Worm (Caenorhabditis elegans) whole organism, young adult: ENCODE data around the gene R11G11.16.
A peak's percentile ranks its signal among the peaks of the same experiment; 100 is the strongest.

Experiments used
- B0035.1 ChIP-seq: sonication (generic microtip); optimal IDR thresholded peaks from 2 replicates; lab custom pipeline; 2016; ENCODE audit warnings: missing genetic modification characterization, mild to moderate bottlenecking, missing compliant biosample characterization, missing genotype, missing genetic modification reagents
- C06A6.2 ChIP-seq: fragments of 200-800 bp; sonication (Bioruptor generic); conservative IDR thresholded peaks from 2 replicates; pipeline ENCODE4 v1.3.6; 2022; ENCODE audit warnings: missing genetic modification characterization, missing compliant biosample characterization
- F23B12.7 ChIP-seq: sonication (generic microtip); optimal IDR thresholded peaks from 2 replicates; lab custom pipeline; 2017; ENCODE audit warnings: missing genetic modification characterization, mild to moderate bottlenecking, missing compliant biosample characterization, antibody characterized with exemption, moderate library complexity; ENCODE audit not compliant: insufficient read depth
- F37B4.10 ChIP-seq: fragments of 200-800 bp; sonication (Bioruptor generic); IDR thresholded peaks from 2 replicates; pipeline ENCODE4 v1.3.6; 2022; ENCODE audit warnings: missing genetic modification characterization, missing compliant biosample characterization
- F52B5.7 ChIP-seq: sonication (generic microtip); optimal IDR thresholded peaks from 2 replicates; lab custom pipeline; 2016; ENCODE audit warnings: mild to moderate bottlenecking, missing genetic modification characterization, missing compliant biosample characterization
- F57A8.1 ChIP-seq: fragments of 200-800 bp; sonication (Bioruptor generic); optimal IDR thresholded peaks from 2 replicates; lab custom pipeline; 2018; ENCODE audit warnings: mild to moderate bottlenecking, missing genetic modification characterization, moderate library complexity, missing compliant biosample characterization
- T26A5.8 ChIP-seq: sonication (generic microtip); optimal IDR thresholded peaks from 2 replicates; lab custom pipeline; 2016; ENCODE audit warnings: missing genetic modification characterization, missing compliant biosample characterization
- Y56A3A.18 ChIP-seq: fragments of 200-800 bp; sonication (Bioruptor generic); IDR thresholded peaks from 2 replicates; pipeline ENCODE4 v1.3.6; 2022; ENCODE audit warnings: missing genetic modification reagents, missing genetic modification characterization, missing compliant biosample characterization
- ZK185.1 ChIP-seq: sonication (generic microtip); optimal IDR thresholded peaks from 2 replicates; lab custom pipeline; 2016; ENCODE audit warnings: mild to moderate bottlenecking, missing genetic modification characterization, missing compliant biosample characterization; ENCODE audit not compliant: poor library complexity, severe bottlenecking
- akir-1 ChIP-seq: fragments of 200-800 bp; sonication (Bioruptor generic); optimal IDR thresholded peaks from 2 replicates; lab custom pipeline; 2018; ENCODE audit warnings: mild to moderate bottlenecking, missing genetic modification characterization, moderate library complexity, missing compliant biosample characterization
- ama-1 ChIP-seq, 3 experiments: fragments of 150-350 bp in 1 of 3; sonication (generic microtip) in 2 of 3; optimal IDR thresholded peaks; 2 replicates each; lab custom pipeline; 2014 to 2018; ENCODE audit warnings: missing biosample characterization in 2 of 3, missing genetic modification characterization in 2 of 3, missing genetic modification reagents in 2 of 3
- aptf-3 ChIP-seq: fragments of 200-800 bp; sonication (Bioruptor generic); IDR thresholded peaks from 2 replicates; pipeline ENCODE4 v1.3.6; 2022; ENCODE audit warnings: missing genetic modification characterization, missing compliant biosample characterization
- atf-7 ChIP-seq: sonication (generic microtip); optimal IDR thresholded peaks from 2 replicates; lab custom pipeline; 2017; ENCODE audit warnings: mild to moderate bottlenecking, missing genetic modification characterization, missing compliant biosample characterization
- athp-1 ChIP-seq: sonication (generic microtip); optimal IDR thresholded peaks from 2 replicates; lab custom pipeline; 2017; ENCODE audit warnings: mild to moderate bottlenecking, missing genetic modification characterization, missing compliant biosample characterization
- attf-5 ChIP-seq: fragments of 200-800 bp; sonication (Bioruptor generic); optimal IDR thresholded peaks from 2 replicates; lab custom pipeline; 2018; ENCODE audit warnings: mild to moderate bottlenecking, missing genetic modification characterization, missing compliant biosample characterization
- bed-1 ChIP-seq: fragments of 200-800 bp; sonication (Bioruptor generic); IDR thresholded peaks from 2 replicates; pipeline ENCODE4 v1.3.6; 2022; ENCODE audit warnings: missing genetic modification reagents, missing genetic modification characterization, missing compliant biosample characterization
- bed-2 ChIP-seq: fragments of 200-800 bp; sonication (Bioruptor generic); IDR thresholded peaks from 2 replicates; pipeline ENCODE4 v1.3.6; 2022; ENCODE audit warnings: missing genetic modification reagents, missing genetic modification characterization, missing compliant biosample characterization
- ccch-3 ChIP-seq: fragments of 200-800 bp; sonication (Bioruptor generic); optimal IDR thresholded peaks from 2 replicates; lab custom pipeline; 2018; ENCODE audit warnings: mild to moderate bottlenecking, missing genetic modification characterization, missing compliant biosample characterization
- cebp-1 ChIP-seq, 2 experiments: fragments of 200-800 bp in 1 of 2; sonication (Bioruptor generic) in 1 of 2; sonication (generic microtip) in 1 of 2; IDR thresholded peaks in 1 of 2; optimal IDR thresholded peaks in 1 of 2; 2 replicates each; pipeline versions ENCODE4 v1.3.6 to Lab custom; 2017 to 2022; ENCODE audit warnings: missing compliant biosample characterization in 2 of 2, missing genetic modification characterization in 2 of 2, mild to moderate bottlenecking in 1 of 2, missing genetic modification reagents in 1 of 2, moderate library complexity in 1 of 2
- ceh-27 ChIP-seq: fragments of 200-800 bp; sonication (Bioruptor generic); optimal IDR thresholded peaks from 2 replicates; lab custom pipeline; 2018; ENCODE audit warnings: mild to moderate bottlenecking, missing genetic modification characterization, moderate library complexity, missing compliant biosample characterization
- ceh-40 ChIP-seq: fragments of 200-800 bp; sonication (Bioruptor generic); IDR thresholded peaks from 2 replicates; pipeline ENCODE4 v1.3.6; 2022; ENCODE audit warnings: missing genetic modification characterization, missing compliant biosample characterization
- ceh-58 ChIP-seq: fragments of 200-800 bp; sonication (Bioruptor generic); IDR thresholded peaks from 2 replicates; pipeline ENCODE4 v1.3.6; 2022; ENCODE audit warnings: missing genetic modification characterization, missing compliant biosample characterization
- dox-1 ChIP-seq: fragments of 200-800 bp; sonication (Bioruptor generic); IDR thresholded peaks from 2 replicates; pipeline ENCODE4 v1.3.6; 2022; ENCODE audit warnings: missing genetic modification reagents, missing genetic modification characterization, missing compliant biosample characterization
- dpff-1 ChIP-seq: sonication (generic microtip); optimal IDR thresholded peaks from 2 replicates; lab custom pipeline; 2017; ENCODE audit warnings: mild to moderate bottlenecking, missing genetic modification characterization, missing compliant biosample characterization
- efl-1 ChIP-seq: fragments of 150-350 bp; optimal IDR thresholded peaks from 2 replicates; lab custom pipeline; 2014; ENCODE audit warnings: missing biosample characterization, missing genetic modification reagents, missing genetic modification characterization
- him-1 ChIP-seq: sonication (generic microtip); optimal IDR thresholded peaks from 2 replicates; lab custom pipeline; 2016; ENCODE audit warnings: missing genotype, missing genetic modification reagents, missing genetic modification characterization, missing compliant biosample characterization
- hmg-1.2 ChIP-seq: fragments of 200-800 bp; sonication (Bioruptor generic); IDR thresholded peaks from 2 replicates; pipeline ENCODE4 v1.3.6; 2022; ENCODE audit warnings: missing genetic modification reagents, missing genetic modification characterization, missing compliant biosample characterization
- lag-1 ChIP-seq: fragments of 200-800 bp; sonication (Bioruptor generic); IDR thresholded peaks from 2 replicates; pipeline ENCODE4 v1.3.6; 2022; ENCODE audit warnings: missing genetic modification reagents, missing genetic modification characterization, missing compliant biosample characterization
- lin-40 ChIP-seq: sonication (generic microtip); optimal IDR thresholded peaks from 2 replicates; lab custom pipeline; 2016; ENCODE audit warnings: missing genetic modification characterization, mild to moderate bottlenecking, missing compliant biosample characterization, missing genotype, missing genetic modification reagents
- lir-1 ChIP-seq: fragments of 200-800 bp; sonication (Bioruptor generic); conservative IDR thresholded peaks from 2 replicates; pipeline ENCODE4 v1.3.6; 2022; ENCODE audit warnings: missing genetic modification reagents, missing genetic modification characterization, missing compliant biosample characterization
- lsy-27 ChIP-seq: sonication (generic microtip); optimal IDR thresholded peaks from 2 replicates; lab custom pipeline; 2017; ENCODE audit warnings: missing genetic modification characterization, mild to moderate bottlenecking, missing compliant biosample characterization, antibody characterized with exemption, missing genotype, borderline replicate concordance; ENCODE audit not compliant: insufficient read depth
- madf-6 ChIP-seq: fragments of 200-800 bp; sonication (Bioruptor generic); IDR thresholded peaks from 2 replicates; pipeline ENCODE4 v1.3.6; 2022; ENCODE audit warnings: missing genetic modification reagents, missing genetic modification characterization, missing compliant biosample characterization
- madf-8 ChIP-seq: fragments of 200-800 bp; sonication (Bioruptor generic); conservative IDR thresholded peaks from 2 replicates; pipeline ENCODE4 v1.3.6; 2022; ENCODE audit warnings: missing genetic modification reagents, missing genetic modification characterization, missing compliant biosample characterization
- nfya-1 ChIP-seq: sonication (generic microtip); optimal IDR thresholded peaks from 2 replicates; lab custom pipeline; 2017; ENCODE audit warnings: antibody characterized with exemption, missing compliant biosample characterization, missing genetic modification characterization, borderline replicate concordance; ENCODE audit not compliant: insufficient read depth
- nfya-2 ChIP-seq: fragments of 200-800 bp; sonication (Bioruptor generic); IDR thresholded peaks from 2 replicates; pipeline ENCODE4 v1.3.6; 2022; ENCODE audit warnings: missing genetic modification reagents, missing genetic modification characterization, missing compliant biosample characterization
- nfyb-1 ChIP-seq: fragments of 200-800 bp; sonication (Bioruptor generic); IDR thresholded peaks from 2 replicates; pipeline ENCODE4 v1.3.6; 2022; ENCODE audit warnings: missing genetic modification reagents, missing genetic modification characterization, missing compliant biosample characterization
- nhr-179 ChIP-seq: sonication (generic microtip); optimal IDR thresholded peaks from 2 replicates; lab custom pipeline; 2016; ENCODE audit warnings: mild to moderate bottlenecking, missing genetic modification characterization, missing compliant biosample characterization
- nhr-27 ChIP-seq: fragments of 200-800 bp; sonication (Bioruptor generic); optimal IDR thresholded peaks from 2 replicates; lab custom pipeline; 2018; ENCODE audit warnings: mild to moderate bottlenecking, missing genetic modification characterization, moderate library complexity, missing compliant biosample characterization
- nhr-80 ChIP-seq: sonication (generic microtip); optimal IDR thresholded peaks from 2 replicates; lab custom pipeline; 2016; ENCODE audit warnings: missing genetic modification characterization, missing compliant biosample characterization
- pbrm-1 ChIP-seq: fragments of 200-800 bp; sonication (Bioruptor generic); IDR thresholded peaks from 2 replicates; pipeline ENCODE4 v1.3.6; 2022; ENCODE audit warnings: missing genetic modification reagents, missing genetic modification characterization, missing compliant biosample characterization
- pha-4 ChIP-seq: fragments of 150-350 bp; sonication (generic microtip); optimal IDR thresholded peaks from 2 replicates; lab custom pipeline; 2014; ENCODE audit warnings: missing biosample characterization, missing genetic modification reagents, missing genetic modification characterization
- repo-1 ChIP-seq: sonication (generic microtip); optimal IDR thresholded peaks from 2 replicates; lab custom pipeline; 2017; ENCODE audit warnings: mild to moderate bottlenecking, missing genetic modification characterization, missing compliant biosample characterization
- sea-2 ChIP-seq: fragments of 200-800 bp; sonication (Bioruptor generic); IDR thresholded peaks from 2 replicates; pipeline ENCODE4 v1.3.6; 2022; ENCODE audit warnings: missing genetic modification characterization, missing compliant biosample characterization
- snpc-1.1 ChIP-seq: sonication (generic microtip); optimal IDR thresholded peaks from 2 replicates; lab custom pipeline; 2017; ENCODE audit warnings: missing genetic modification characterization, mild to moderate bottlenecking, missing compliant biosample characterization, antibody characterized with exemption, moderate library complexity, missing genotype, missing genetic modification reagents; ENCODE audit not compliant: insufficient read depth
- snpc-4 ChIP-seq, 5 experiments: fragments of 150-350 bp in 1 of 5; sonication (generic microtip) in 4 of 5; optimal IDR thresholded peaks; 2 replicates each; lab custom pipeline; 2014 to 2018; ENCODE audit warnings: missing genetic modification characterization in 5 of 5, missing biosample characterization in 3 of 5, antibody characterized with exemption in 2 of 5, mild to moderate bottlenecking in 2 of 5, missing compliant biosample characterization in 2 of 5, missing genotype in 2 of 5, moderate library complexity in 2 of 5, missing genetic modification reagents in 1 of 5
- tbp1 ChIP-seq: fragments of 200-800 bp; sonication (Bioruptor generic); optimal IDR thresholded peaks from 2 replicates; lab custom pipeline; 2018; ENCODE audit warnings: mild to moderate bottlenecking, missing genetic modification characterization, missing compliant biosample characterization
- ztf-22 ChIP-seq: fragments of 200-800 bp; sonication (Bioruptor generic); optimal IDR thresholded peaks from 2 replicates; lab custom pipeline; 2018; ENCODE audit warnings: mild to moderate bottlenecking, missing genetic modification characterization, moderate library complexity, missing compliant biosample characterization

R11G11.16 gene

ce11 chrV:532046-532445 is 7.1 kb upstream of the R11G11.16 start, which contains the start of gene nhr-58:
nhr-58 (plus strand) TSS chrV:532259.
- TF ChIP-seq aptf-3 (GFP tag; lab: Robert Waterston, UW) = no peak
- no peak for TF ChIP-seq ceh-58
- TF ChIP-seq F52B5.7 (tag; lab: Kevin White, UChicago) = no peak
- TF ChIP-seq F23B12.7 (tag; lab: Kevin White, UChicago) = no peak
- TF ChIP-seq sea-2 = no peak
- no peak for TF ChIP-seq F37B4.10 (GFP tag; lab: Robert Waterston, UW)
- TF ChIP-seq attf-5 = peak; percentile 59
- TF ChIP-seq efl-1 (GFP tag; lab: Kevin White, UChicago) = no peak
- no peak for TF ChIP-seq snpc-4 (GFP tag; optimal IDR thresholded peaks at IDR 0.05; lab: Kevin White, UChicago)
- peak in 1 of 4 experiments; percentile 6 for TF ChIP-seq snpc-4 (tag; optimal IDR thresholded peaks at IDR 0.05; lab: Kevin White, UChicago)
- no peak for TF ChIP-seq lag-1 (GFP tag; lab: Robert Waterston, UW)
- no peak for TF ChIP-seq nhr-179 (tag; lab: Kevin White, UChicago)
- TF ChIP-seq lin-40 (tag; lab: Kevin White, UChicago) = no peak
- no peak for TF ChIP-seq ztf-22
- no peak for TF ChIP-seq him-1 (tag; lab: Kevin White, UChicago)
- no peak for TF ChIP-seq Y56A3A.18
- TF ChIP-seq madf-8 = no peak
- TF ChIP-seq pha-4 (tag; lab: Kevin White, UChicago) = peak; percentile 87
- TF ChIP-seq dox-1 (GFP tag; lab: Robert Waterston, UW) = 0 out of 2 replicates have a peak, but pooled peaks have one; percentile 16
- TF ChIP-seq pbrm-1 (GFP tag; lab: Robert Waterston, UW) = no peak
- no peak for TF ChIP-seq lsy-27 (tag; lab: Kevin White, UChicago)
- TF ChIP-seq lir-1 (GFP tag; lab: Robert Waterston, UW) = no peak
- TF ChIP-seq ZK185.1 (tag; lab: Kevin White, UChicago) = peak; percentile 15
- peak; percentile 36 for TF ChIP-seq atf-7 (tag; lab: Kevin White, UChicago)
- TF ChIP-seq nfya-1 = no peak
- 0 out of 2 replicates have a peak, but pooled peaks have one; percentile 14 for TF ChIP-seq ceh-40
- peak; percentile 37; the same call in 1 of the 2 replicates for TF ChIP-seq hmg-1.2 (GFP tag; lab: Robert Waterston, UW)
- peak; percentile 79 for TF ChIP-seq nhr-80 (tag; lab: Kevin White, UChicago)
- TF ChIP-seq F57A8.1 = no peak
- TF ChIP-seq tbp1 (GFP tag; lab: Kevin White, UChicago) = peak; percentile 1
- no peak for TF ChIP-seq nhr-27 (tag; lab: Kevin White, UChicago)
- TF ChIP-seq bed-2 (GFP tag; lab: Robert Waterston, UW) = no peak
- TF ChIP-seq, all 124 proteins: peak for 10

- TF ChIP-seq ceh-27 = no peak
- TF ChIP-seq ZK185.1 (tag; lab: Kevin White, UChicago) = no peak
- no peak for TF ChIP-seq T26A5.8 (tag; lab: Kevin White, UChicago)
- TF ChIP-seq ccch-3 (GFP tag; lab: Kevin White, UChicago) = no peak
- no peak for TF ChIP-seq B0035.1 (tag; lab: Kevin White, UChicago)
- no peak for TF ChIP-seq cebp-1 (GFP tag; IDR thresholded peaks at IDR 0.05; lab: Robert Waterston, UW)
- TF ChIP-seq cebp-1 (tag; optimal IDR thresholded peaks at IDR 0.05; lab: Kevin White, UChicago) = no peak
- no peak for TF ChIP-seq nfyb-1 (GFP tag; lab: Robert Waterston, UW)
- no peak for TF ChIP-seq nfya-2
- no peak for TF ChIP-seq repo-1 (tag; lab: Kevin White, UChicago)
- no peak for TF ChIP-seq snpc-1.1 (tag; lab: Kevin White, UChicago)
- no peak for TF ChIP-seq C06A6.2 (GFP tag; lab: Robert Waterston, UW)
- no peak for TF ChIP-seq akir-1 (GFP tag; lab: Kevin White, UChicago)
- TF ChIP-seq F57A8.1 = no peak
- TF ChIP-seq bed-1 (GFP tag; lab: Robert Waterston, UW) = no peak
- TF ChIP-seq athp-1 = no peak
- no peak for TF ChIP-seq madf-6 (GFP tag; lab: Robert Waterston, UW)
- TF ChIP-seq ama-1 (optimal IDR thresholded peaks at IDR 0.05; lab: Kevin White, UChicago) = no peak
- no peak for TF ChIP-seq ama-1 (GFP tag; optimal IDR thresholded peaks at IDR 0.05; lab: Kevin White, UChicago)
- no peak for TF ChIP-seq dpff-1
Measured at ce11 chrV:527602-528001, 2.7 kb upstream of the R11G11.16 start, which contains the start of gene srw-108. srw-108 (plus strand) TSS chrV:527902.
